Worm (Caenorhabditis elegans): Measurements from ENCODE around the gene Y41D4B.15.

DNA sequence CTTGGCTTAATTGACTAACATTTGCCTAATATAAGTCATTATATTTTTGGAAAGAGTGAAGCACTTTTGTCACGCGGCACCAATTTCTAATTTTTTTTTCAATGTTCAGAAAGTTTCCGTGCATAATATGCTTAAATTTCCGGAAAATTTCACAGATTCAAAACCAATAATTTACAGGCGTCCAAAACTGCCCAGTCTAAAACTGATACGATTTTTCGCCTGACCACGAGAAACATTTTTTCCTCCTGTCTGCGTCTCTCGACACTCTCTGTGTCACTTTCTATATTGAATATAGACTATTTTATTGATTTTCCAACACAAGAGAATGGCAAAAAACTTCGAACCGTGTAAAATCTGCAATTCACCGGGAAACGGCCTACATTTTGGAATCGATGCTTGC, 49.7 kb downstream of the Y41D4B.15 start, which contains the start of gene nhr-122:
- TF ChIP-seq nfya-1 (tag; optimal IDR thresholded peaks at IDR 0.05; ENCODE audit: borderline replicate concordance, insufficient read depth) (no peak), lsl-1 (GFP tag; optimal IDR thresholded peaks at IDR 0.05) (no peak), lin-26 (GFP tag; IDR thresholded peaks at IDR 0.05) (no peak), ceh-100 (GFP tag; IDR thresholded peaks at IDR 0.05) (no peak)

Measured in whole organism, young adult.